Fruit fly (Drosophila melanogaster) whole organism, embryonic: ENCODE measurements around the gene Fatp1.
A peak's percentile ranks its signal among the peaks of the same experiment; 100 is the strongest.

Experiments
- Bgb ChIP-seq: fragments of 200-800 bp; sonication (Bioruptor generic); IDR thresholded peaks from 2 replicates; pipeline ENCODE4 v1.3.6; 2022; ENCODE audit warnings: missing biosample characterization, missing genetic modification characterization; ENCODE audit not compliant: partially characterized antibody
- CG10267 ChIP-seq: fragments of 200-800 bp; sonication (Bioruptor generic); optimal IDR thresholded peaks from 2 replicates; lab custom pipeline; 2018; ENCODE audit warnings: missing biosample characterization, mild to moderate bottlenecking, missing genetic modification characterization, moderate library complexity
- CG12071 ChIP-seq: fragments of 200-800 bp; sonication (Bioruptor generic); optimal IDR thresholded peaks from 3 replicates; lab custom pipeline; 2018; ENCODE audit warnings: missing biosample characterization, mild to moderate bottlenecking, missing genetic modification characterization
- CG12236 ChIP-seq: fragments of 200-800 bp; sonication (Bioruptor generic); optimal IDR thresholded peaks from 2 replicates; lab custom pipeline; 2016; ENCODE audit warnings: missing biosample characterization, missing genetic modification characterization
- CG12299 ChIP-seq: fragments of 200-800 bp; sonication (Bioruptor generic); optimal IDR thresholded peaks from 2 replicates; lab custom pipeline; 2018; ENCODE audit warnings: missing biosample characterization, mild to moderate bottlenecking, missing genetic modification characterization
- CG12659 ChIP-seq: fragments of 200-800 bp; sonication (Bioruptor generic); optimal IDR thresholded peaks from 3 replicates; lab custom pipeline; 2017; ENCODE audit warnings: mild to moderate bottlenecking, missing biosample characterization, missing genetic modification reagents, missing genetic modification characterization
- CG13287 ChIP-seq: fragments of 200-800 bp; sonication (Bioruptor generic); IDR thresholded peaks from 2 replicates; pipeline ENCODE4 v1.3.6; 2022; ENCODE audit warnings: missing biosample characterization, missing genetic modification characterization; ENCODE audit not compliant: partially characterized antibody
- CG14441 ChIP-seq: fragments of 200-800 bp; sonication (Bioruptor generic); IDR thresholded peaks from 2 replicates; pipeline ENCODE4 v1.3.6; 2022; ENCODE audit warnings: missing biosample characterization, missing genetic modification characterization
- CG15479 ChIP-seq: fragments of 200-800 bp; sonication (Bioruptor generic); optimal IDR thresholded peaks from 3 replicates; lab custom pipeline; 2019; ENCODE audit warnings: missing biosample characterization, mild to moderate bottlenecking, missing genetic modification characterization, moderate library complexity
- CG15514 ChIP-seq: fragments of 200-800 bp; sonication (Bioruptor generic); optimal IDR thresholded peaks from 3 replicates; lab custom pipeline; 2017; ENCODE audit warnings: missing biosample characterization, missing genetic modification characterization, mild to moderate bottlenecking, moderate library complexity, missing genetic modification reagents
- CG16815 ChIP-seq: fragments of 200-800 bp; sonication (Bioruptor generic); optimal IDR thresholded peaks from 3 replicates; lab custom pipeline; 2017; ENCODE audit warnings: missing biosample characterization, mild to moderate bottlenecking, missing genetic modification characterization
- CG16863 ChIP-seq: fragments of 200-800 bp; sonication (Bioruptor generic); optimal IDR thresholded peaks from 3 replicates; lab custom pipeline; 2016; ENCODE audit warnings: missing biosample characterization, missing genetic modification characterization
- CG17186 ChIP-seq: fragments of 200-800 bp; sonication (Bioruptor generic); optimal IDR thresholded peaks from 3 replicates; lab custom pipeline; 2017; ENCODE audit warnings: missing biosample characterization, missing genetic modification reagents, missing genetic modification characterization
- CG1792 ChIP-seq: fragments of 200-800 bp; sonication (Bioruptor generic); optimal IDR thresholded peaks from 2 replicates; lab custom pipeline; 2016; ENCODE audit warnings: missing biosample characterization, missing genetic modification characterization
- CG2116 ChIP-seq: fragments of 200-800 bp; sonication (Bioruptor generic); optimal IDR thresholded peaks from 3 replicates; lab custom pipeline; 2018; ENCODE audit warnings: missing biosample characterization, mild to moderate bottlenecking, missing genetic modification characterization
- CG2129 ChIP-seq: fragments of 200-800 bp; sonication (Bioruptor generic); IDR thresholded peaks from 2 replicates; pipeline ENCODE4 v1.3.6; 2022; ENCODE audit warnings: missing biosample characterization, missing genetic modification characterization; ENCODE audit not compliant: partially characterized antibody
- CG30020 ChIP-seq: fragments of 200-800 bp; optimal IDR thresholded peaks from 2 replicates; lab custom pipeline; 2019; ENCODE audit warnings: missing biosample characterization, mild to moderate bottlenecking, missing genetic modification characterization, moderate library complexity
- CG3065 ChIP-seq: fragments of 200-800 bp; sonication (Bioruptor generic); optimal IDR thresholded peaks from 2 replicates; lab custom pipeline; 2016; ENCODE audit warnings: missing biosample characterization, missing genetic modification characterization
- CG31388 ChIP-seq: fragments of 200-800 bp; sonication (Bioruptor generic); optimal IDR thresholded peaks from 2 replicates; lab custom pipeline; 2016; ENCODE audit warnings: missing biosample characterization, missing genetic modification characterization
- CG42726 ChIP-seq: fragments of 200-800 bp; sonication (Bioruptor generic); IDR thresholded peaks from 2 replicates; pipeline ENCODE4 v1.3.6; 2022; ENCODE audit warnings: missing biosample characterization, missing genetic modification characterization; ENCODE audit not compliant: partially characterized antibody
- CG6791 ChIP-seq: fragments of 200-800 bp; sonication (Bioruptor generic); IDR thresholded peaks from 3 replicates; pipeline ENCODE4 v1.3.6; 2022; ENCODE audit warnings: missing biosample characterization, missing genetic modification characterization; ENCODE audit not compliant: partially characterized antibody
- CG7372 ChIP-seq: fragments of 200-800 bp; sonication (Bioruptor generic); IDR thresholded peaks from 2 replicates; pipeline ENCODE4 v1.3.6; 2022; ENCODE audit warnings: missing biosample characterization, missing genetic modification characterization
- E2f2 ChIP-seq: fragments of 200-800 bp; sonication (Bioruptor generic); IDR thresholded peaks from 2 replicates; pipeline ENCODE4 v1.3.6; 2022; ENCODE audit warnings: missing biosample characterization, missing genetic modification characterization
- HLH4C ChIP-seq: fragments of 200-800 bp; sonication (Bioruptor generic); IDR thresholded peaks from 3 replicates; pipeline ENCODE4 v1.3.6; 2022; ENCODE audit warnings: missing biosample characterization, missing genetic modification characterization; ENCODE audit not compliant: partially characterized antibody
- Hey ChIP-seq: fragments of 200-800 bp; sonication (Bioruptor generic); optimal IDR thresholded peaks from 3 replicates; lab custom pipeline; 2018; ENCODE audit warnings: missing biosample characterization, mild to moderate bottlenecking, missing genetic modification characterization
- MBD-R2 ChIP-seq: fragments of 200-800 bp; sonication (Bioruptor generic); IDR thresholded peaks from 2 replicates; pipeline ENCODE4 v1.3.6; 2022; ENCODE audit warnings: missing biosample characterization, missing genetic modification characterization
- MESR4 ChIP-seq: fragments of 200-800 bp; sonication (Bioruptor generic); optimal IDR thresholded peaks from 2 replicates; lab custom pipeline; 2018; ENCODE audit warnings: missing biosample characterization, mild to moderate bottlenecking, missing genetic modification characterization, moderate library complexity
- Myb ChIP-seq: fragments of 200-800 bp; sonication (Bioruptor generic); optimal IDR thresholded peaks from 2 replicates; lab custom pipeline; 2016; ENCODE audit warnings: missing biosample characterization, missing genetic modification characterization
- Opbp ChIP-seq: fragments of 200-800 bp; sonication (Bioruptor generic); IDR thresholded peaks from 3 replicates; pipeline ENCODE4 v1.3.6; 2022; ENCODE audit warnings: missing biosample characterization, missing genetic modification characterization; ENCODE audit not compliant: partially characterized antibody
- Optix ChIP-seq: fragments of 200-800 bp; sonication (Bioruptor generic); IDR thresholded peaks from 3 replicates; pipeline ENCODE4 v1.3.6; 2022; ENCODE audit warnings: missing biosample characterization, missing genetic modification characterization
- Poxn ChIP-seq: fragments of 200-800 bp; sonication (Bioruptor generic); IDR thresholded peaks from 2 replicates; pipeline ENCODE4 v1.3.6; 2022; ENCODE audit warnings: missing biosample characterization, missing genetic modification characterization
- Sin3A ChIP-seq: fragments of >200 bp; optimal IDR thresholded peaks from 2 replicates; lab custom pipeline; 2018
- Sry-δ ChIP-seq: fragments of 200-800 bp; sonication (Bioruptor generic); optimal IDR thresholded peaks from 2 replicates; lab custom pipeline; 2016; ENCODE audit warnings: missing biosample characterization, missing genetic modification characterization
- bbx ChIP-seq: fragments of 200-800 bp; sonication (Bioruptor generic); IDR thresholded peaks from 2 replicates; pipeline ENCODE4 v1.3.6; 2022; ENCODE audit warnings: missing biosample characterization, missing genetic modification characterization; ENCODE audit not compliant: partially characterized antibody
- cad ChIP-seq: fragments of >200 bp; optimal IDR thresholded peaks from 2 replicates; lab custom pipeline; 2017; ENCODE audit warnings: missing biosample characterization, missing genetic modification characterization
- cas ChIP-seq: fragments of 200-800 bp; sonication (Bioruptor generic); IDR thresholded peaks from 2 replicates; pipeline ENCODE4 v1.3.6; 2022; ENCODE audit warnings: missing biosample characterization, missing genetic modification characterization
- crp ChIP-seq, 2 experiments: fragments of 200-800 bp; sonication (Bioruptor generic); optimal IDR thresholded peaks; 2 replicates in 1 of 2; 3 replicates in 1 of 2; lab custom pipeline; 2017; ENCODE audit warnings: missing biosample characterization in 2 of 2, missing genetic modification characterization in 2 of 2, mild to moderate bottlenecking in 1 of 2, moderate library complexity in 1 of 2
- fd102C ChIP-seq: fragments of 200-800 bp; sonication (Bioruptor generic); optimal IDR thresholded peaks from 2 replicates; lab custom pipeline; 2018; ENCODE audit warnings: missing biosample characterization, mild to moderate bottlenecking, missing genetic modification characterization, moderate library complexity
- gfzf ChIP-seq: fragments of 200-800 bp; sonication (Bioruptor generic); optimal IDR thresholded peaks from 2 replicates; lab custom pipeline; 2016; ENCODE audit warnings: missing biosample characterization, mild to moderate bottlenecking, missing genetic modification characterization, moderate library complexity
- hbn ChIP-seq: fragments of 200-800 bp; sonication (Bioruptor generic); IDR thresholded peaks from 2 replicates; pipeline ENCODE4 v1.3.6; 2022; ENCODE audit warnings: missing biosample characterization, missing genetic modification characterization; ENCODE audit not compliant: partially characterized antibody
- nerfin-1 ChIP-seq: fragments of 200-800 bp; sonication (Bioruptor generic); optimal IDR thresholded peaks from 3 replicates; lab custom pipeline; 2019; ENCODE audit warnings: missing biosample characterization, mild to moderate bottlenecking, missing genetic modification characterization, moderate library complexity
- nerfin-2 ChIP-seq: fragments of 200-800 bp; sonication (Bioruptor generic); IDR thresholded peaks from 2 replicates; pipeline ENCODE4 v1.3.6; 2022; ENCODE audit warnings: missing biosample characterization, missing genetic modification characterization; ENCODE audit not compliant: partially characterized antibody
- seq ChIP-seq: fragments of 200-800 bp; sonication (Bioruptor generic); IDR thresholded peaks from 2 replicates; pipeline ENCODE4 v1.3.6; 2022; ENCODE audit warnings: missing biosample characterization, missing genetic modification characterization
- slp2 ChIP-seq: fragments of 200-800 bp; sonication (Bioruptor generic); optimal IDR thresholded peaks from 2 replicates; lab custom pipeline; 2016; ENCODE audit warnings: missing biosample characterization, missing genetic modification characterization
- stwl ChIP-seq: fragments of 200-800 bp; sonication (Bioruptor generic); optimal IDR thresholded peaks from 3 replicates; lab custom pipeline; 2018; ENCODE audit warnings: missing biosample characterization, mild to moderate bottlenecking, missing genetic modification characterization, moderate library complexity
- tna ChIP-seq: fragments of 200-800 bp; sonication (Bioruptor generic); IDR thresholded peaks from 2 replicates; pipeline ENCODE4 v1.3.6; 2022; ENCODE audit warnings: missing biosample characterization, missing genetic modification characterization; ENCODE audit not compliant: partially characterized antibody

Gene Fatp1

DNA sequence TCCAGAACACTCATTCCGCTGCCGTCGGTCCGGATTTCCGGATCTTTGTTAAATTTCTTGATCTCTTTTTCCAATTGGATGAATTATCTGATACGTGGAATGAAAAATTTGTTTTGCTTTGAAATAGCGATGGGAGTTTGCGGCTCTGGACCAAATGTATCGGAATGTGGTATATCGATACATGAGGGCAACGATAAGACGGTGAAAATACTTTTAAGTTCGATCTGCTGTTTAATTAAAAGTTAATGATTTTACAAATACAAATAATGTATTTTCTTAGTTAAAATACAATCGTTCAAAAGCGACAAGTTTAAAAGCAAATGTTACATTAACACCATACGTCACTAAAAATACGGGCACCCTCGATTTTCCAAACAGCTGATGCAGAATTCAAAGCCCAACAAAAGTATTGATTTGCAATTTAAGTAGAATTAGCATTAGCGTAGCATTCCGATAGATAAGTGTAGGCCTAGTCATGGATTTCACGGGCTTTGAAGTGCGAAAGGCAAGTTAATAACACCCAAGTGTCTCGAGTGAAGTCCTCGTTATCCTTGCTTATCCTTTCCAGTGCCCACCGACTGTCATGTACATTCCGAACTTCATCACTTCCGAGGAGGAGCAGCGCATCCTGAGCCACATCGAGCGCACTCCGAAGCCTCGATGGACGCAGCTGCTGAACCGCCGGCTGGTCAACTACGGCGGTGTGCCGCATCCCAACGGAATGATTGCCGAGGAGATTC, 28.4 kb downstream of the Fatp1 start, which contains the start of the genes Cog4 and CG6144 (continued):
- TF ChIP-seq CG12299 (tag; lab: Kevin White, UChicago) (no peak), cad (GFP tag; lab: Kevin White, UChicago) (no peak), Poxn (GFP tag; lab: Robert Waterston, UW) (no peak), slp2 (GFP tag; lab: Kevin White, UChicago) (no peak), CG16863 (GFP tag; lab: Kevin White, UChicago) (peak; percentile 21), CG10267 (tag; lab: Kevin White, UChicago) (peak; percentile 54), CG12071 (GFP tag; lab: Kevin White, UChicago) (no peak), CG31388 (GFP tag; lab: Kevin White, UChicago) (no peak), seq (GFP tag; lab: Robert Waterston, UW) (no peak), CG1792 (GFP tag; lab: Kevin White, UChicago) (no peak), Sin3A (peak; percentile 64), CG7372 (GFP tag; lab: Robert Waterston, UW) (no peak), CG3065 (GFP tag; lab: Kevin White, UChicago) (no peak)

DNA sequence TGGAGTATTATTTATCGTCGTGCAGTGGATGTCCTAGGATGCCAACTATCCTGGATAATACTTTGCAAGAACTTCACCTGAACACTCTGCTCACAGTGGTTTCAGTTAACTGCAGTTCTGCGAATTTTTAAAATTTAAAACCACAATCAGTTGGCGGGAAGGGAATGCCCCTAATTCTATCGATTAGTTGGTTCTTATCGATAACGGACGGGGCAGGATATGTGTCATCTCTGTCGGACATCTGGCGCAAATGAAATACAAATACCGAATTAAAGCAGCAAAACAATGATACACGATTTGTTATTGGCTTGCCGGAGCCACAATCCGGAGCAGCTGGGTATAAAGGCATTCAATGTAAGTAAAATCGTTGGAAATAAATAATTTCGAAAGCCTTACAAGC, 33.9 kb downstream of the Fatp1 start, which contains the start of gene Grip75:
Grip75 (plus strand) TSS at position 223 of the 400 bp plus-strand sequence.
- TF ChIP-seq gfzf (GFP tag; lab: Kevin White, UChicago) (peak; percentile 11), cas (GFP tag; lab: Robert Waterston, UW) (no peak), Hey (tag; lab: Kevin White, UChicago) (no peak), Opbp (peak; percentile 57; the same call in 2 of the 3 replicates), nerfin-1 (tag; lab: Kevin White, UChicago) (peak; percentile 15), nerfin-2 (GFP tag; lab: Robert Waterston, UW) (peak; percentile 66; the same call in 1 of the 2 replicates), CG42726 (GFP tag; lab: Robert Waterston, UW) (0 out of 2 replicates have a peak, but pooled peaks have one; percentile 32), CG30020 (tag; lab: Kevin White, UChicago) (peak; percentile 21), Optix (no peak), Myb (GFP tag; lab: Kevin White, UChicago) (peak; percentile 49), CG17186 (peak; percentile 4), crp (GFP tag; optimal IDR thresholded peaks at IDR 0.05; lab: Kevin White, UChicago) (peak in 1 of 2 experiments; percentile 51), CG13287 (GFP tag; lab: Robert Waterston, UW) (peak; percentile 74), hbn (GFP tag; lab: Robert Waterston, UW) (0 out of 2 replicates have a peak, but pooled peaks have one; percentile 22), CG15479 (GFP tag; lab: Kevin White, UChicago) (peak; percentile 56), CG14441 (GFP tag; lab: Robert Waterston, UW) (no peak), bbx (GFP tag; lab: Robert Waterston, UW) (peak; percentile 62), MBD-R2 (GFP tag; lab: Robert Waterston, UW) (peak; percentile 59), stwl (tag; lab: Kevin White, UChicago) (peak; percentile 53), CG16815 (no peak), Bgb (GFP tag; lab: Robert Waterston, UW) (peak; percentile 61), HLH4C (GFP tag; lab: Robert Waterston, UW) (peak; percentile 32; the same call in 1 of the 3 replicates), CG2129 (GFP tag; lab: Robert Waterston, UW) (0 out of 2 replicates have a peak, but pooled peaks have one; percentile 20), CG2116 (GFP tag; lab: Kevin White, UChicago) (peak; percentile 41), E2f2 (GFP tag; lab: Robert Waterston, UW) (peak; percentile 94), tna (GFP tag; lab: Robert Waterston, UW) (no peak), CG6791 (GFP tag; lab: Robert Waterston, UW) (peak; percentile 75), fd102C (no peak), MESR4 (GFP tag; lab: Kevin White, UChicago) (peak; percentile 27), CG12659 (GFP tag; lab: Kevin White, UChicago) (no peak), Sry-δ (GFP tag; lab: Kevin White, UChicago) (peak; percentile 86), CG15514 (peak; percentile 72), CG12236 (GFP tag; lab: Kevin White, UChicago) (no peak)
